Fruit fly (Drosophila melanogaster) whole organism, embryonic: Measurements from ENCODE around the gene CG7275.

Source experiments
- B-H2 ChIP-seq: fragments of 200-800 bp; sonication (Bioruptor generic); optimal IDR thresholded peaks from 2 replicates; lab custom pipeline; 2018; ENCODE audit warnings: missing biosample characterization, mild to moderate bottlenecking, missing genetic modification characterization
- Bteb2 ChIP-seq: fragments of 200-800 bp; sonication (Bioruptor generic); optimal IDR thresholded peaks from 2 replicates; lab custom pipeline; 2016; ENCODE audit warnings: missing biosample characterization, missing genetic modification characterization
- C15 ChIP-seq: fragments of 200-800 bp; sonication (Bioruptor generic); IDR thresholded peaks from 3 replicates; pipeline ENCODE4 v1.3.6; 2022; ENCODE audit warnings: missing biosample characterization, missing genetic modification characterization
- CG10431 ChIP-seq: fragments of 200-800 bp; sonication (Bioruptor generic); optimal IDR thresholded peaks from 3 replicates; lab custom pipeline; 2018; ENCODE audit warnings: missing biosample characterization, mild to moderate bottlenecking, missing genetic modification characterization
- CG11247 ChIP-seq: fragments of 200-800 bp; sonication (Bioruptor generic); IDR thresholded peaks from 2 replicates; pipeline ENCODE4 v1.3.6; 2022; ENCODE audit warnings: missing biosample characterization, missing genetic modification characterization
- CG12744 ChIP-seq: fragments of 200-800 bp; sonication (Bioruptor generic); optimal IDR thresholded peaks from 2 replicates; lab custom pipeline; 2016; ENCODE audit warnings: missing biosample characterization, missing genetic modification characterization
- CG13775 ChIP-seq: fragments of 200-800 bp; sonication (Bioruptor generic); optimal IDR thresholded peaks from 3 replicates; lab custom pipeline; 2017; ENCODE audit warnings: missing biosample characterization, mild to moderate bottlenecking, missing genetic modification characterization
- CG14014 ChIP-seq: fragments of 200-800 bp; sonication (Bioruptor generic); IDR thresholded peaks from 2 replicates; pipeline ENCODE4 v1.3.6; 2022; ENCODE audit warnings: missing biosample characterization, missing genetic modification characterization
- CG14860 ChIP-seq: fragments of 200-800 bp; sonication (Bioruptor generic); IDR thresholded peaks from 3 replicates; pipeline ENCODE4 v1.3.6; 2022; ENCODE audit warnings: missing biosample characterization, missing genetic modification characterization; ENCODE audit not compliant: partially characterized antibody
- CG17359 ChIP-seq: fragments of 200-800 bp; sonication (Bioruptor generic); optimal IDR thresholded peaks from 3 replicates; lab custom pipeline; 2018; ENCODE audit warnings: missing biosample characterization, mild to moderate bottlenecking, missing genetic modification characterization, moderate library complexity
- CG18011 ChIP-seq: fragments of 200-800 bp; sonication (Bioruptor generic); optimal IDR thresholded peaks from 2 replicates; lab custom pipeline; 2017; ENCODE audit warnings: missing biosample characterization, missing genetic modification characterization, mild to moderate bottlenecking, moderate library complexity, missing genotype
- CG18764 ChIP-seq: fragments of 200-800 bp; sonication (Bioruptor generic); optimal IDR thresholded peaks from 3 replicates; lab custom pipeline; 2016; ENCODE audit warnings: missing biosample characterization, missing genetic modification characterization
- CG30020 ChIP-seq: fragments of 200-800 bp; optimal IDR thresholded peaks from 2 replicates; lab custom pipeline; 2019; ENCODE audit warnings: missing biosample characterization, mild to moderate bottlenecking, missing genetic modification characterization, moderate library complexity
- CG3995 ChIP-seq: fragments of 200-800 bp; sonication (Bioruptor generic); optimal IDR thresholded peaks from 3 replicates; lab custom pipeline; 2016; ENCODE audit warnings: missing biosample characterization, missing genetic modification characterization
- CG6272 ChIP-seq: fragments of 200-800 bp; sonication (Bioruptor generic); IDR thresholded peaks from 2 replicates; pipeline ENCODE4 v1.3.6; 2022; ENCODE audit warnings: missing biosample characterization, missing genetic modification characterization
- CG6813 ChIP-seq: fragments of 200-800 bp; sonication (Bioruptor generic); optimal IDR thresholded peaks from 2 replicates; lab custom pipeline; 2017; ENCODE audit warnings: missing biosample characterization, missing genetic modification characterization, mild to moderate bottlenecking, moderate library complexity, missing genetic modification reagents
- CG7556 ChIP-seq: fragments of 200-800 bp; sonication (Bioruptor generic); optimal IDR thresholded peaks from 2 replicates; lab custom pipeline; 2017; ENCODE audit warnings: missing biosample characterization, mild to moderate bottlenecking, missing genetic modification characterization
- CG7786 ChIP-seq: fragments of 200-800 bp; sonication (Bioruptor generic); optimal IDR thresholded peaks from 2 replicates; lab custom pipeline; 2016; ENCODE audit warnings: missing biosample characterization, missing genetic modification characterization
- CG8281 ChIP-seq: fragments of 200-800 bp; sonication (Bioruptor generic); optimal IDR thresholded peaks from 2 replicates; lab custom pipeline; 2018; ENCODE audit warnings: missing biosample characterization, mild to moderate bottlenecking, missing genetic modification characterization, moderate library complexity
- CG9215 ChIP-seq: fragments of 200-800 bp; sonication (Bioruptor generic); IDR thresholded peaks from 2 replicates; pipeline ENCODE4 v1.3.6; 2022; ENCODE audit warnings: missing biosample characterization, missing genetic modification characterization
- CG9797 ChIP-seq: fragments of 200-800 bp; sonication (Bioruptor generic); optimal IDR thresholded peaks from 3 replicates; lab custom pipeline; 2018; ENCODE audit warnings: missing biosample characterization, mild to moderate bottlenecking, missing genetic modification characterization
- D ChIP-seq, 2 experiments: fragments of 200-800 bp in 1 of 2; fragments of >200 bp in 1 of 2; sonication (Bioruptor generic) in 1 of 2; optimal IDR thresholded peaks; 2 replicates in 1 of 2; 3 replicates in 1 of 2; lab custom pipeline; 2017; ENCODE audit warnings: mild to moderate bottlenecking in 1 of 2, missing biosample characterization in 1 of 2, missing genetic modification characterization in 1 of 2, missing genetic modification reagents in 1 of 2
- D19A ChIP-seq: fragments of 200-800 bp; optimal IDR thresholded peaks from 3 replicates; lab custom pipeline; 2019; ENCODE audit warnings: missing biosample characterization, mild to moderate bottlenecking, missing genetic modification characterization, moderate library complexity
- D19B ChIP-seq: fragments of 200-800 bp; sonication (Bioruptor generic); optimal IDR thresholded peaks from 2 replicates; lab custom pipeline; 2017; ENCODE audit warnings: missing biosample characterization, mild to moderate bottlenecking, missing genetic modification characterization
- Deaf1 ChIP-seq: fragments of 200-800 bp; optimal IDR thresholded peaks from 3 replicates; lab custom pipeline; 2019; ENCODE audit warnings: missing biosample characterization, mild to moderate bottlenecking, missing genetic modification characterization, moderate library complexity
- Dp ChIP-seq: fragments of 200-800 bp; sonication (Bioruptor generic); optimal IDR thresholded peaks from 2 replicates; lab custom pipeline; 2018; ENCODE audit warnings: missing biosample characterization, mild to moderate bottlenecking, missing genetic modification characterization, moderate library complexity
- Jarid2 ChIP-seq: fragments of 200-800 bp; sonication (Bioruptor generic); optimal IDR thresholded peaks from 3 replicates; lab custom pipeline; 2017; ENCODE audit warnings: mild to moderate bottlenecking, missing biosample characterization, missing genetic modification reagents, missing genetic modification characterization
- Mrtf ChIP-seq: fragments of 200-800 bp; sonication (Bioruptor generic); IDR thresholded peaks from 3 replicates; pipeline ENCODE4 v1.3.6; 2022; ENCODE audit warnings: missing biosample characterization, missing genetic modification characterization
- Ptx1 ChIP-seq: fragments of 200-800 bp; sonication (Bioruptor generic); IDR thresholded peaks from 2 replicates; pipeline ENCODE4 v1.3.6; 2022; ENCODE audit warnings: missing biosample characterization, missing genetic modification characterization
- Scr ChIP-seq: fragments of 200-800 bp; sonication (Bioruptor generic); IDR thresholded peaks from 2 replicates; pipeline ENCODE4 v1.3.6; 2022; ENCODE audit warnings: missing biosample characterization, missing genetic modification characterization; ENCODE audit not compliant: partially characterized antibody
- Side ChIP-seq: fragments of 200-800 bp; sonication (Bioruptor generic); optimal IDR thresholded peaks from 2 replicates; lab custom pipeline; 2016; ENCODE audit warnings: missing biosample characterization, missing genetic modification characterization
- TFAM ChIP-seq: fragments of 200-800 bp; sonication (Bioruptor generic); optimal IDR thresholded peaks from 2 replicates; lab custom pipeline; 2017; ENCODE audit warnings: missing biosample characterization, missing genetic modification characterization, inconsistent platforms
- aop ChIP-seq: fragments of 200-800 bp; sonication (Bioruptor generic); IDR thresholded peaks from 2 replicates; pipeline ENCODE4 v1.3.6; 2022; ENCODE audit warnings: missing biosample characterization, missing genetic modification characterization
- ap ChIP-seq: fragments of 200-800 bp; sonication (Bioruptor generic); IDR thresholded peaks from 2 replicates; pipeline ENCODE4 v1.3.6; 2022; ENCODE audit warnings: missing biosample characterization, missing genetic modification characterization
- ash1 ChIP-seq: fragments of 200-800 bp; sonication (Bioruptor generic); optimal IDR thresholded peaks from 2 replicates; lab custom pipeline; 2018; ENCODE audit warnings: missing biosample characterization, mild to moderate bottlenecking, missing genetic modification characterization
- bab2 ChIP-seq: fragments of 200-800 bp; sonication (Bioruptor generic); optimal IDR thresholded peaks from 2 replicates; lab custom pipeline; 2016; ENCODE audit warnings: missing biosample characterization, missing genetic modification characterization
- br ChIP-seq: fragments of >200 bp; optimal IDR thresholded peaks from 2 replicates; lab custom pipeline; 2017
- chif ChIP-seq, 2 experiments: fragments of 200-800 bp; sonication (Bioruptor generic); optimal IDR thresholded peaks; 3 replicates each; lab custom pipeline; 2016; ENCODE audit warnings: missing biosample characterization in 2 of 2, missing genetic modification characterization in 2 of 2
- da ChIP-seq: fragments of 200-800 bp; sonication (Bioruptor generic); optimal IDR thresholded peaks from 2 replicates; lab custom pipeline; 2016; ENCODE audit warnings: missing biosample characterization, missing genetic modification characterization
- fd64A ChIP-seq: fragments of 200-800 bp; sonication (Bioruptor generic); optimal IDR thresholded peaks from 3 replicates; lab custom pipeline; 2018; ENCODE audit warnings: missing biosample characterization, mild to moderate bottlenecking, missing genetic modification characterization
- ham ChIP-seq: fragments of 200-800 bp; sonication (Bioruptor generic); IDR thresholded peaks from 2 replicates; pipeline ENCODE4 v1.3.6; 2022; ENCODE audit warnings: missing biosample characterization, missing genetic modification characterization
- hth ChIP-seq: fragments of >200 bp; optimal IDR thresholded peaks from 2 replicates; lab custom pipeline; 2017; ENCODE audit warnings: inconsistent platforms
- ken ChIP-seq: fragments of 200-800 bp; sonication (Bioruptor generic); IDR thresholded peaks from 3 replicates; pipeline ENCODE4 v1.3.6; 2022; ENCODE audit warnings: missing biosample characterization, missing genetic modification characterization
- klu ChIP-seq: fragments of 200-800 bp; sonication (Bioruptor generic); IDR thresholded peaks from 2 replicates; pipeline ENCODE4 v1.3.6; 2022; ENCODE audit warnings: missing biosample characterization, missing genetic modification characterization
- nerfin-2 ChIP-seq: fragments of 200-800 bp; sonication (Bioruptor generic); IDR thresholded peaks from 2 replicates; pipeline ENCODE4 v1.3.6; 2022; ENCODE audit warnings: missing biosample characterization, missing genetic modification characterization; ENCODE audit not compliant: partially characterized antibody
- org-1 ChIP-seq: fragments of 200-800 bp; sonication (Bioruptor generic); optimal IDR thresholded peaks from 2 replicates; lab custom pipeline; 2017; ENCODE audit warnings: missing biosample characterization, missing genetic modification characterization
- sr ChIP-seq: fragments of 200-800 bp; sonication (Bioruptor generic); IDR thresholded peaks from 3 replicates; pipeline ENCODE4 v1.3.6; 2022; ENCODE audit warnings: missing biosample characterization, missing genetic modification characterization
- trh ChIP-seq: fragments of 200-800 bp; sonication (Bioruptor generic); optimal IDR thresholded peaks from 2 replicates; lab custom pipeline; 2016; ENCODE audit warnings: missing biosample characterization, missing genetic modification characterization
- vfl ChIP-seq: fragments of 200-800 bp; sonication (Bioruptor generic); optimal IDR thresholded peaks from 2 replicates; lab custom pipeline; 2016; ENCODE audit warnings: missing biosample characterization, missing genetic modification characterization
- zen2 ChIP-seq: fragments of 200-800 bp; sonication (Bioruptor generic); IDR thresholded peaks from 3 replicates; pipeline ENCODE4 v1.3.6; 2022; ENCODE audit warnings: missing biosample characterization, missing genetic modification characterization; ENCODE audit not compliant: partially characterized antibody

The CG7275 gene

dm6 chr3L:15533402-15534129 is 34.8 kb downstream of the CG7275 start (continued):
- TF ChIP-seq Jarid2 (GFP tag; lab: Kevin White, UChicago) (no peak), CG30020 (tag; lab: Kevin White, UChicago) (no peak), vfl (GFP tag; lab: Kevin White, UChicago) (no peak), da (GFP tag; lab: Kevin White, UChicago) (no peak), CG18764 (GFP tag; lab: Kevin White, UChicago) (no peak), D (optimal IDR thresholded peaks at IDR 0.05; lab: Kevin White, UChicago) (no peak), D (GFP tag; optimal IDR thresholded peaks at IDR 0.05; lab: Kevin White, UChicago) (no peak), CG14014 (GFP tag; lab: Robert Waterston, UW) (no peak), CG18011 (GFP tag; lab: Kevin White, UChicago) (no peak), chif (GFP tag; optimal IDR thresholded peaks at IDR 0.05; lab: Kevin White, UChicago) (peak in 1 of 2 experiments; percentile 34), Deaf1 (tag; lab: Kevin White, UChicago) (no peak), br (lab: Kevin White, UChicago) (no peak), CG14860 (GFP tag; lab: Robert Waterston, UW) (no peak), CG8281 (tag; lab: Kevin White, UChicago) (peak; percentile 11), CG10431 (GFP tag; lab: Kevin White, UChicago) (peak; percentile 74), hth (lab: Kevin White, UChicago) (no peak), bab2 (GFP tag; lab: Kevin White, UChicago) (peak; percentile 33), CG9797 (GFP tag; lab: Kevin White, UChicago) (no peak), Ptx1 (peak; percentile 36; the same call in 1 of the 2 replicates), Mrtf (no peak), D19B (GFP tag; lab: Kevin White, UChicago) (peak; percentile 11), D19A (tag; lab: Kevin White, UChicago) (peak; percentile 75), ken (GFP tag; lab: Robert Waterston, UW) (peak; percentile 35; the same call in 1 of the 3 replicates), CG7556 (no peak), aop (GFP tag; lab: Robert Waterston, UW) (no peak), CG6813 (GFP tag; lab: Kevin White, UChicago) (peak; percentile 23), ash1 (GFP tag; lab: Kevin White, UChicago) (no peak), CG6272 (GFP tag; lab: Robert Waterston, UW) (no peak), CG17359 (tag; lab: Kevin White, UChicago) (peak; percentile 57), org-1 (peak; percentile 8), B-H2 (GFP tag; lab: Kevin White, UChicago) (no peak), ap (GFP tag; lab: Robert Waterston, UW) (no peak), zen2 (GFP tag; lab: Robert Waterston, UW) (no peak), TFAM (GFP tag; lab: Kevin White, UChicago) (no peak), Scr (no peak), nerfin-2 (GFP tag; lab: Robert Waterston, UW) (no peak), Side (GFP tag; lab: Kevin White, UChicago) (peak; percentile 47), C15 (GFP tag; lab: Robert Waterston, UW) (no peak), trh (GFP tag; lab: Kevin White, UChicago) (no peak), klu (no peak), CG7786 (GFP tag; lab: Kevin White, UChicago) (peak; percentile 53), CG3995 (GFP tag; lab: Kevin White, UChicago) (peak; percentile 23), CG11247 (peak; percentile 14; the same call in 1 of the 2 replicates), CG13775 (GFP tag; lab: Kevin White, UChicago) (no peak), CG9215 (GFP tag; lab: Robert Waterston, UW) (peak; percentile 11; the same call in 1 of the 2 replicates), fd64A (GFP tag; lab: Kevin White, UChicago) (peak; percentile 42), CG12744 (GFP tag; lab: Kevin White, UChicago) (no peak), ham (GFP tag; lab: Robert Waterston, UW) (no peak), sr (GFP tag; lab: Robert Waterston, UW) (no peak), Bteb2 (no peak), Dp (GFP tag; lab: Kevin White, UChicago) (no peak)
